Worm (Caenorhabditis elegans): ENCODE measurements around the gene C09H10.9.

DNA sequence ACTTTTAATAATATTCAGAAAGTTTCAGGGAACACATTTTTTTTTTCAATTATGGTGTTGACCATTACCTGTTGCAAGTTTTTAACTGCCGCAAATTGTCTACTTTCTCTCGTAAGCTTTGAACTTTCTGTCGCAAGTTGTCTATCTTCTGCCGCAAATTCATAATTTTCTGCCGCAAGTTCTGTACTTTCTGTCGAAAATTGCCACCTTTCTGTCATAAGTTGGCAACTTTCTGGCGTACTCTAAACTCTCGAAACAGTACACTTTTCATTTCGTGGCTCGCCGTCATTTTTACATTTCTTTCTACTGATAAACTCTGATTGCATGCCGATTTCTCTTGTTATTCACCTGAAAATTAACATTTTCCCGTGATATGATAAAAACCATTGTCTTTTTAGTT, 51.1 kb downstream of the C09H10.9 start:
- TF ChIP-seq ztf-29 (GFP tag; IDR thresholded peaks at IDR 0.05) = no peak
- TF ChIP-seq cog-1 (tag; optimal IDR thresholded peaks at IDR 0.05) = no peak
- TF ChIP-seq T22C8.4 (GFP tag; IDR thresholded peaks at IDR 0.05) = no peak

Measured in whole organism, midembryonic.